Worm (Caenorhabditis elegans) whole organism, young adult: ENCODE data around the gene fis-1.

Experiments
- C17E4.6 ChIP-seq: fragments of 200-800 bp; sonication (Bioruptor generic); IDR thresholded peaks from 2 replicates; pipeline ENCODE4 v1.3.6; 2022; ENCODE audit warnings: missing genetic modification reagents, missing genetic modification characterization, missing compliant biosample characterization
- F49E8.2 ChIP-seq: sonication (generic microtip); optimal IDR thresholded peaks from 3 replicates; lab custom pipeline; 2017; ENCODE audit warnings: missing genetic modification characterization, mild to moderate bottlenecking, missing compliant biosample characterization, antibody characterized with exemption, moderate library complexity; ENCODE audit not compliant: insufficient read depth
- ZK185.1 ChIP-seq: sonication (generic microtip); optimal IDR thresholded peaks from 2 replicates; lab custom pipeline; 2016; ENCODE audit warnings: mild to moderate bottlenecking, missing genetic modification characterization, missing compliant biosample characterization; ENCODE audit not compliant: poor library complexity, severe bottlenecking
- ama-1 ChIP-seq, 3 experiments: fragments of 150-350 bp in 1 of 3; sonication (generic microtip) in 2 of 3; optimal IDR thresholded peaks; 2 replicates each; lab custom pipeline; 2014 to 2018; ENCODE audit warnings: missing biosample characterization in 2 of 3, missing genetic modification characterization in 2 of 3, missing genetic modification reagents in 2 of 3
- aptf-3 ChIP-seq: fragments of 200-800 bp; sonication (Bioruptor generic); IDR thresholded peaks from 2 replicates; pipeline ENCODE4 v1.3.6; 2022; ENCODE audit warnings: missing genetic modification characterization, missing compliant biosample characterization
- cebp-1 ChIP-seq, 2 experiments: fragments of 200-800 bp in 1 of 2; sonication (Bioruptor generic) in 1 of 2; sonication (generic microtip) in 1 of 2; IDR thresholded peaks in 1 of 2; optimal IDR thresholded peaks in 1 of 2; 2 replicates each; pipeline versions ENCODE4 v1.3.6 to Lab custom; 2017 to 2022; ENCODE audit warnings: missing compliant biosample characterization in 2 of 2, missing genetic modification characterization in 2 of 2, mild to moderate bottlenecking in 1 of 2, missing genetic modification reagents in 1 of 2, moderate library complexity in 1 of 2
- ceh-27 ChIP-seq: fragments of 200-800 bp; sonication (Bioruptor generic); optimal IDR thresholded peaks from 2 replicates; lab custom pipeline; 2018; ENCODE audit warnings: mild to moderate bottlenecking, missing genetic modification characterization, moderate library complexity, missing compliant biosample characterization
- hmg-1.2 ChIP-seq: fragments of 200-800 bp; sonication (Bioruptor generic); IDR thresholded peaks from 2 replicates; pipeline ENCODE4 v1.3.6; 2022; ENCODE audit warnings: missing genetic modification reagents, missing genetic modification characterization, missing compliant biosample characterization
- lin-26 ChIP-seq: fragments of 200-800 bp; sonication (Bioruptor generic); IDR thresholded peaks from 2 replicates; pipeline ENCODE4 v1.3.6; 2022; ENCODE audit warnings: missing genetic modification reagents, missing genetic modification characterization, missing compliant biosample characterization
- nfya-1 ChIP-seq: sonication (generic microtip); optimal IDR thresholded peaks from 2 replicates; lab custom pipeline; 2017; ENCODE audit warnings: antibody characterized with exemption, missing compliant biosample characterization, missing genetic modification characterization, borderline replicate concordance; ENCODE audit not compliant: insufficient read depth
- rec-8 ChIP-seq, 2 experiments: sonication (generic microtip); optimal IDR thresholded peaks; 2 replicates each; lab custom pipeline; 2016; ENCODE audit warnings: mild to moderate bottlenecking in 2 of 2, missing genetic modification characterization in 2 of 2, missing genetic modification reagents in 2 of 2, missing genotype in 2 of 2, missing biosample characterization in 1 of 2, missing compliant biosample characterization in 1 of 2, moderate library complexity in 1 of 2
- unc-62 ChIP-seq: fragments of 150-350 bp; optimal IDR thresholded peaks from 2 replicates; lab custom pipeline; 2014; ENCODE audit warnings: missing biosample characterization, missing genetic modification reagents, missing genetic modification characterization
- zfh-2 ChIP-seq: fragments of 200-800 bp; sonication (Bioruptor generic); conservative IDR thresholded peaks from 2 replicates; pipeline ENCODE4 v1.3.6; 2022; ENCODE audit warnings: missing genetic modification reagents, missing genetic modification characterization, missing compliant biosample characterization
- ztf-26 ChIP-seq: sonication (generic microtip); optimal IDR thresholded peaks from 2 replicates; lab custom pipeline; 2017; ENCODE audit warnings: missing genetic modification characterization, missing compliant biosample characterization

DNA sequence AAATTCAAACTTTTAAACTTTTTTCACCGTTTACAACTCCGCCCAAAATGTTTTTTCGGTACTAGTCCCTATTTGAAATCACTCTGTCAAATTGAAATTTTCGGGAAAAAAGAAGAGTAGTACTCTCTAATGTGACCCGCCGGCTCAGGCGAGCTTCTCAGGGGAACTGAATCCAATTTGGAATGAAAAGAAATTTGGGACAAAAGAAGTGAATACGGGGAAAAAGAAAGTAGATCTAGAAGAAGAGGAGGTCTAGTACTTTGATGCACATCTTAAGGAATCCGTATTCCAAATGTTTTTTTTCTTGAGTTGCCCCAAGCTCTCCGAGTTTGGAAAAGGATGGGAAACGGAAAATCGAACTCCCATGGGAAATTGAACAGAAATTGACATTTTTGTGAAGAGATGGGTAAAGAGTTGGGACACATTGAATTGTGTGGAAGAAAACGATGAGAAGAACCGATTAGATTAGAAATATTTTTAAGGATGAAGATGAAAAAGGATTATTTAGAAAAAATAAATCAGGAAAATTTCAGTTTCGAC is 48.4 kb upstream of the fis-1 start:
- TF ChIP-seq ceh-27 (GFP tag; lab: Kevin White, UChicago) (no peak), cebp-1 (GFP tag; IDR thresholded peaks at IDR 0.05; lab: Robert Waterston, UW) (no peak), cebp-1 (tag; optimal IDR thresholded peaks at IDR 0.05; lab: Kevin White, UChicago) (no peak), F49E8.2 (tag; lab: Kevin White, UChicago) (no peak), rec-8 (tag; optimal IDR thresholded peaks at IDR 0.05; lab: Kevin White, UChicago) (no peak), ZK185.1 (tag; lab: Kevin White, UChicago) (no peak), lin-26 (GFP tag; lab: Robert Waterston, UW) (no peak), ztf-26 (tag; lab: Kevin White, UChicago) (no peak), ama-1 (optimal IDR thresholded peaks at IDR 0.05; lab: Kevin White, UChicago) (no peak), ama-1 (GFP tag; optimal IDR thresholded peaks at IDR 0.05; lab: Kevin White, UChicago) (no peak), C17E4.6 (GFP tag; lab: Robert Waterston, UW) (no peak), nfya-1 (tag; lab: Kevin White, UChicago) (no peak), hmg-1.2 (GFP tag; lab: Robert Waterston, UW) (no peak), zfh-2 (GFP tag; lab: Robert Waterston, UW) (no peak), aptf-3 (no peak), unc-62 (GFP tag; lab: Kevin White, UChicago) (no peak)
